Worm (Caenorhabditis elegans) whole organism, midembryonic: ENCODE data around the gene xbx-4.

Source experiments
- cog-1 ChIP-seq: sonication (generic microtip); optimal IDR thresholded peaks from 2 replicates; lab custom pipeline; 2016; ENCODE audit warnings: missing genetic modification characterization, missing compliant biosample characterization
- flt-1 ChIP-seq: fragments of 200-800 bp; sonication (Bioruptor generic); IDR thresholded peaks from 2 replicates; pipeline ENCODE4 v1.3.6; 2022; ENCODE audit warnings: missing genetic modification characterization, missing compliant biosample characterization
- klf-2 ChIP-seq: fragments of 200-800 bp; sonication (Bioruptor generic); conservative IDR thresholded peaks from 2 replicates; pipeline ENCODE4 v1.3.6; 2022; ENCODE audit warnings: missing genetic modification reagents, missing genetic modification characterization, missing compliant biosample characterization
- ref-1 ChIP-seq: fragments of 200-800 bp; sonication (Bioruptor generic); conservative IDR thresholded peaks from 2 replicates; pipeline ENCODE4 v1.3.6; 2022; ENCODE audit warnings: missing genetic modification reagents, missing genetic modification characterization, missing compliant biosample characterization
- tab-1 ChIP-seq: fragments of 200-800 bp; sonication (Bioruptor generic); IDR thresholded peaks from 2 replicates; pipeline ENCODE4 v1.3.6; 2022; ENCODE audit warnings: missing genetic modification characterization, missing compliant biosample characterization
- ztf-23 ChIP-seq: fragments of 200-800 bp; sonication (Bioruptor generic); IDR thresholded peaks from 2 replicates; pipeline ENCODE4 v1.3.6; 2022; ENCODE audit warnings: missing genetic modification reagents, missing genetic modification characterization, missing compliant biosample characterization

ce11 chrIV:2077159-2077835 is 37.1 kb upstream of the xbx-4 start:
- TF ChIP-seq ref-1 (GFP tag; lab: Robert Waterston, UW) (no peak), ztf-23 (GFP tag; lab: Robert Waterston, UW) (no peak), cog-1 (tag; lab: Kevin White, UChicago) (no peak), tab-1 (GFP tag; lab: Robert Waterston, UW) (no peak), klf-2 (GFP tag; lab: Robert Waterston, UW) (no peak), flt-1 (no peak)
